Worm (Caenorhabditis elegans) whole organism, L4 larva: ENCODE results near the gene ceh-43.

ENCODE experiments used
- D1046.2 ChIP-seq: fragments of 200-800 bp; sonication (Bioruptor generic); IDR thresholded peaks from 2 replicates; pipeline ENCODE4 v1.3.6; 2022; ENCODE audit warnings: missing genetic modification characterization, missing compliant biosample characterization
- F26F4.8 ChIP-seq: fragments of 200-800 bp; sonication (Bioruptor generic); conservative IDR thresholded peaks from 2 replicates; pipeline ENCODE4 v1.3.6; 2022; ENCODE audit warnings: missing genetic modification characterization, missing compliant biosample characterization
- F44E2.7 ChIP-seq: fragments of 200-800 bp; sonication (Bioruptor generic); IDR thresholded peaks from 2 replicates; pipeline ENCODE4 v2.1.2; 2022; ENCODE audit warnings: missing genetic modification characterization, missing compliant biosample characterization
- F49E8.2 ChIP-seq: sonication (generic microtip); optimal IDR thresholded peaks from 2 replicates; lab custom pipeline; 2016; ENCODE audit warnings: missing compliant biosample characterization, mild to moderate bottlenecking, missing genetic modification characterization, borderline replicate concordance
- Y105C5A.15 ChIP-seq: fragments of 200-800 bp; sonication (Bioruptor generic); IDR thresholded peaks from 2 replicates; pipeline ENCODE4 v1.3.6; 2022; ENCODE audit warnings: missing genetic modification characterization, missing compliant biosample characterization
- Y48G9A.11 ChIP-seq: fragments of 200-800 bp; sonication (Bioruptor generic); IDR thresholded peaks from 2 replicates; pipeline ENCODE4 v1.3.6; 2022; ENCODE audit warnings: missing genetic modification reagents, missing genetic modification characterization, missing compliant biosample characterization
- aha-1 ChIP-seq: fragments of 150-350 bp; peaks from one replicate; lab custom pipeline; 2014; ENCODE audit warnings: missing biosample characterization, missing genetic modification characterization
- arid-1 ChIP-seq: fragments of 200-800 bp; sonication (Bioruptor generic); conservative IDR thresholded peaks from 2 replicates; pipeline ENCODE4 v1.3.6; 2022; ENCODE audit warnings: missing genetic modification reagents, missing genetic modification characterization, missing compliant biosample characterization
- ceh-20 ChIP-seq: fragments of 200-800 bp; sonication (Bioruptor generic); IDR thresholded peaks from 2 replicates; pipeline ENCODE4 v1.3.6; 2022; ENCODE audit warnings: missing genetic modification reagents, missing genetic modification characterization, missing compliant biosample characterization
- ceh-28 ChIP-seq: fragments of 150-350 bp; optimal IDR thresholded peaks from 2 replicates; lab custom pipeline; 2014; ENCODE audit warnings: missing biosample characterization, missing genetic modification reagents, missing genetic modification characterization
- ceh-44 ChIP-seq: fragments of 200-800 bp; sonication (Bioruptor generic); IDR thresholded peaks from 2 replicates; pipeline ENCODE4 v1.3.6; 2022; ENCODE audit warnings: missing genetic modification reagents, missing genetic modification characterization, missing compliant biosample characterization
- ceh-62 ChIP-seq: sonication (generic microtip); optimal IDR thresholded peaks from 2 replicates; lab custom pipeline; 2017; ENCODE audit warnings: missing biosample characterization, missing genetic modification characterization
- ctbp-1 ChIP-seq: fragments of 200-800 bp; sonication (Bioruptor generic); IDR thresholded peaks from 2 replicates; pipeline ENCODE4 v1.3.6; 2022; ENCODE audit warnings: missing genetic modification reagents, missing genetic modification characterization, missing compliant biosample characterization
- daf-12 ChIP-seq: fragments of 150-350 bp; optimal IDR thresholded peaks from 2 replicates; lab custom pipeline; 2014; ENCODE audit warnings: missing biosample characterization, missing genetic modification reagents, missing genetic modification characterization
- daf-19 ChIP-seq: fragments of 200-800 bp; sonication (Bioruptor generic); conservative IDR thresholded peaks from 2 replicates; pipeline ENCODE4 v1.3.6; 2022; ENCODE audit warnings: missing genetic modification characterization, missing compliant biosample characterization
- daf-8 ChIP-seq: fragments of 200-800 bp; sonication (Bioruptor generic); IDR thresholded peaks from 2 replicates; pipeline ENCODE4 v1.3.6; 2022; ENCODE audit warnings: missing genetic modification characterization, missing compliant biosample characterization
- dmd-8 ChIP-seq: fragments of 200-800 bp; sonication (Bioruptor generic); IDR thresholded peaks from 2 replicates; pipeline ENCODE4 v1.3.6; 2022; ENCODE audit warnings: missing genetic modification characterization, missing compliant biosample characterization
- dmd-9 ChIP-seq: fragments of 200-800 bp; sonication (Bioruptor generic); IDR thresholded peaks from 2 replicates; pipeline ENCODE4 v1.3.6; 2022; ENCODE audit warnings: missing genetic modification reagents, missing genetic modification characterization, missing compliant biosample characterization
- dpl-1 ChIP-seq: fragments of 150-350 bp; optimal IDR thresholded peaks from 2 replicates; lab custom pipeline; 2014; ENCODE audit warnings: missing biosample characterization, missing genetic modification reagents, missing genetic modification characterization
- egl-27 ChIP-seq: sonication (generic microtip); optimal IDR thresholded peaks from 3 replicates; lab custom pipeline; 2017; ENCODE audit warnings: missing biosample characterization, missing genetic modification reagents, missing genetic modification characterization
- hlh-11 ChIP-seq: fragments of 200-800 bp; sonication (Bioruptor generic); optimal IDR thresholded peaks from 2 replicates; lab custom pipeline; 2018; ENCODE audit warnings: mild to moderate bottlenecking, missing genetic modification characterization, missing compliant biosample characterization
- hmg-1.1 ChIP-seq: fragments of 200-800 bp; sonication (Bioruptor generic); IDR thresholded peaks from 2 replicates; pipeline ENCODE4 v1.3.6; 2022; ENCODE audit warnings: missing genetic modification reagents, missing genetic modification characterization, missing compliant biosample characterization
- lim-7 ChIP-seq: fragments of 200-800 bp; sonication (Bioruptor generic); IDR thresholded peaks from 2 replicates; pipeline ENCODE4 v1.3.6; 2022; ENCODE audit warnings: missing genetic modification characterization, missing compliant biosample characterization
- lin-15B ChIP-seq: fragments of 150-350 bp; sonication (generic microtip); optimal IDR thresholded peaks from 3 replicates; lab custom pipeline; 2014; ENCODE audit warnings: missing biosample characterization, missing genetic modification characterization
- lir-3 ChIP-seq: sonication (generic microtip); optimal IDR thresholded peaks from 2 replicates; lab custom pipeline; 2016; ENCODE audit warnings: mild to moderate bottlenecking, missing genetic modification characterization, missing compliant biosample characterization
- lsy-2 ChIP-seq, 2 experiments: fragments of 150-350 bp in 1 of 2; sonication (generic microtip) in 1 of 2; optimal IDR thresholded peaks; 2 replicates each; lab custom pipeline; 2014 to 2017; ENCODE audit warnings: missing biosample characterization in 2 of 2, missing genetic modification characterization in 2 of 2
- madf-5 ChIP-seq, 2 experiments: fragments of 200-800 bp; sonication (Bioruptor generic); IDR thresholded peaks; 2 replicates each; pipeline ENCODE4 v1.3.6; 2022; ENCODE audit warnings: missing compliant biosample characterization in 2 of 2, missing genetic modification characterization in 2 of 2
- madf-9 ChIP-seq: fragments of 200-800 bp; sonication (Bioruptor generic); conservative IDR thresholded peaks from 2 replicates; pipeline ENCODE4 v1.3.6; 2022; ENCODE audit warnings: missing genetic modification reagents, missing genetic modification characterization, missing compliant biosample characterization
- mes-2 ChIP-seq: sonication (generic microtip); optimal IDR thresholded peaks from 2 replicates; lab custom pipeline; 2016; ENCODE audit warnings: missing genotype, mild to moderate bottlenecking, missing genetic modification characterization, missing compliant biosample characterization; ENCODE audit not compliant: poor library complexity, severe bottlenecking
- nhr-10 ChIP-seq: fragments of 150-350 bp; optimal IDR thresholded peaks from 2 replicates; lab custom pipeline; 2014; ENCODE audit warnings: missing biosample characterization, missing genetic modification characterization
- nhr-102 ChIP-seq: sonication (generic microtip); optimal IDR thresholded peaks from 2 replicates; lab custom pipeline; 2016; ENCODE audit warnings: mild to moderate bottlenecking, missing genetic modification characterization, moderate library complexity, missing compliant biosample characterization
- nhr-11 ChIP-seq: fragments of 150-350 bp; optimal IDR thresholded peaks from 2 replicates; lab custom pipeline; 2014; ENCODE audit warnings: missing biosample characterization, missing genetic modification characterization
- nhr-111 ChIP-seq: fragments of 200-800 bp; sonication (Bioruptor generic); optimal IDR thresholded peaks from 2 replicates; lab custom pipeline; 2018; ENCODE audit warnings: mild to moderate bottlenecking, missing genetic modification characterization, missing compliant biosample characterization
- nhr-237 ChIP-seq: sonication (generic microtip); optimal IDR thresholded peaks from 2 replicates; lab custom pipeline; 2017; ENCODE audit warnings: missing biosample characterization, missing genetic modification characterization
- nhr-25 ChIP-seq: sonication (generic microtip); optimal IDR thresholded peaks from 2 replicates; lab custom pipeline; 2017; ENCODE audit warnings: missing genetic modification characterization, mild to moderate bottlenecking, missing compliant biosample characterization, antibody characterized with exemption, moderate library complexity, borderline replicate concordance; ENCODE audit not compliant: insufficient read depth
- nhr-77 ChIP-seq: fragments of 150-350 bp; optimal IDR thresholded peaks from 2 replicates; lab custom pipeline; 2014; ENCODE audit warnings: missing biosample characterization, missing genetic modification characterization
- pqm-1 ChIP-seq: sonication (generic microtip); optimal IDR thresholded peaks from 2 replicates; lab custom pipeline; 2017; ENCODE audit warnings: missing biosample characterization, missing genetic modification characterization
- sdz-12 ChIP-seq: fragments of 200-800 bp; sonication (Bioruptor generic); optimal IDR thresholded peaks from 2 replicates; lab custom pipeline; 2018; ENCODE audit warnings: mild to moderate bottlenecking, missing genetic modification characterization, missing compliant biosample characterization
- skn-1 ChIP-seq: fragments of 150-350 bp; optimal IDR thresholded peaks from 2 replicates; lab custom pipeline; 2014; ENCODE audit warnings: missing biosample characterization, missing genetic modification characterization
- snpc-4 ChIP-seq: fragments of 150-350 bp; optimal IDR thresholded peaks from 2 replicates; lab custom pipeline; 2014; ENCODE audit warnings: missing biosample characterization, missing genetic modification characterization
- unc-130 ChIP-seq: sonication (generic microtip); optimal IDR thresholded peaks from 2 replicates; lab custom pipeline; 2016; ENCODE audit warnings: missing genetic modification reagents, missing genetic modification characterization, missing compliant biosample characterization
- unc-62 ChIP-seq, 3 experiments: fragments of 150-350 bp in 1 of 3; sonication (generic microtip); optimal IDR thresholded peaks in 2 of 3; peaks in 1 of 3; 1 replicate in 1 of 3; 2 replicates in 2 of 3; lab custom pipeline; 2014 to 2017; ENCODE audit warnings: missing biosample characterization in 3 of 3, missing genetic modification characterization in 3 of 3, missing genetic modification reagents in 3 of 3, missing genotype in 1 of 3
- vab-7 ChIP-seq: fragments of 200-800 bp; sonication (Bioruptor generic); IDR thresholded peaks from 2 replicates; pipeline ENCODE4 v1.3.6; 2022; ENCODE audit warnings: missing genetic modification reagents, missing genetic modification characterization, missing compliant biosample characterization
- zag-1 ChIP-seq: fragments of 150-350 bp; optimal IDR thresholded peaks from 2 replicates; lab custom pipeline; 2014; ENCODE audit warnings: missing biosample characterization, missing genetic modification characterization
- zfp-3 ChIP-seq: fragments of 200-800 bp; sonication (Bioruptor generic); conservative IDR thresholded peaks from 2 replicates; pipeline ENCODE4 v1.3.6; 2022; ENCODE audit warnings: missing genetic modification reagents, missing genetic modification characterization, missing compliant biosample characterization
- zip-11 ChIP-seq: fragments of 200-800 bp; sonication (Bioruptor generic); IDR thresholded peaks from 2 replicates; pipeline ENCODE4 v1.3.6; 2022; ENCODE audit warnings: missing genetic modification characterization, missing compliant biosample characterization
- ztf-7 ChIP-seq: fragments of 150-350 bp; optimal IDR thresholded peaks from 2 replicates; lab custom pipeline; 2014; ENCODE audit warnings: missing biosample characterization, missing genetic modification characterization

The ceh-43 gene

DNA sequence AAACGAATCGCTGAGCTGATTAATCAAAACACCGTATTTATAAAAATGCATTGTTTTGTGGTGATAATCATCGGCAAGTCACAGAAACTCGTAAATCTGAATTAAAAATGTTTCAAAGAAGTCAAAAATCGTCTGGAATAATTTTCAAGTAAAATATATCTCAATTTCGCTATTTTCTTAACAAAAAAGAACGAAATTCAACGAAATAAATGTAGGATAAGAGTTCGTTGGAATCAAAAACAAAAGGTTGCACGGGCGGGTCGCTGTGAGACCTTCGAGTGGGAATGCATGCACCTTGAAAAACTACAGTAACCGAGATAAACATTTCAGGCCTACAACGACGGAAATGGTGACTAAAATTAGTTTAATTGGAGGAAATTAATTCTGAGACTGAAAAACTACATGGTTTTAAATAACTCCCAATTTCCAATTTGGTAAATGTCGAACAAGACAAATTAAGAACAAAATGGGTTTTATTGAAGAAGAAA is 15.4 kb downstream of the ceh-43 start, which contains the start of gene C28A5.1:
C28A5.1 (minus strand) TSS at position 51 of the 488 bp plus-strand sequence.
- no peak for TF ChIP-seq F44E2.7 (GFP tag; lab: Robert Waterston, UW)
- no peak for TF ChIP-seq lin-15B (tag; lab: Kevin White, UChicago)
- peak; percentile 70 for TF ChIP-seq aha-1 (tag; lab: Kevin White, UChicago)
- no peak for TF ChIP-seq vab-7
- peak; percentile 23 for TF ChIP-seq mes-2 (tag; lab: Kevin White, UChicago)
- TF ChIP-seq daf-19 (GFP tag; lab: Robert Waterston, UW) = 0 out of 2 replicates have a peak, but pooled peaks have one; percentile 10
- TF ChIP-seq nhr-25 (tag; lab: Kevin White, UChicago) = no peak
- TF ChIP-seq dmd-9 (GFP tag; lab: Robert Waterston, UW) = 0 out of 2 replicates have a peak, but pooled peaks have one; percentile 6
- TF ChIP-seq ceh-28 (tag; lab: Kevin White, UChicago) = no peak
- TF ChIP-seq F49E8.2 = peak; percentile 30
- TF ChIP-seq nhr-10 (tag; lab: Kevin White, UChicago) = no peak
- TF ChIP-seq daf-8 (GFP tag; lab: Robert Waterston, UW) = no peak
- TF ChIP-seq zag-1 = no peak
- peak; percentile 79 for TF ChIP-seq unc-130 (GFP tag; lab: Kevin White, UChicago)
- no peak for TF ChIP-seq ceh-44 (GFP tag; lab: Robert Waterston, UW)
- no peak for TF ChIP-seq lsy-2 (tag; optimal IDR thresholded peaks at IDR 0.05; lab: Kevin White, UChicago)
- peak; percentile 46; the same call in 1 of the 2 replicates for TF ChIP-seq Y48G9A.11 (GFP tag; lab: Robert Waterston, UW)
- no peak for TF ChIP-seq madf-9 (GFP tag; lab: Robert Waterston, UW)
- no peak for TF ChIP-seq skn-1

DNA sequence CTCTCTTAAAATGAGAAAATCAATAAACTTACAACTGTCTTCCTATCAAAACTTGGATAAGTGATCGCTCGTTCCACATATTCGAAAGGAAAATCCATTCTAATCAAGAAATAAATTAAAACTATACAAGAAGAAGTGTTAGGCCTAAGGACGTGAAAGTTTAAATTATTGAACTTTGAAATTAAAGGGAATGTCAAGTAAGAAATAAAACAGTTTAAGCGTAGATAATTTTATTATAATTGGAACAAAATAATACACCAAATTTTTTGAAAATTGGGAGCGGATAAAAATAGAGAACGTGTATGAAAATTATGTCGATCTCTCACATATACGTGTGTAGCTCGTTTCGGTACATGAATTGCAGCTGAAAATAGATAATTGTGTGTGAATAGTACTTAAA is 20.3 kb downstream of the ceh-43 start, which contains the start of gene C28A5.6:
C28A5.6 (minus strand) TSS at position 101 of the 400 bp plus-strand sequence.
- no peak for TF ChIP-seq Y48G9A.11 (GFP tag; lab: Robert Waterston, UW)
- TF ChIP-seq lin-15B (tag; lab: Kevin White, UChicago) = no peak
- no peak for TF ChIP-seq hlh-11
- TF ChIP-seq ceh-44 (GFP tag; lab: Robert Waterston, UW) = no peak
- no peak for TF ChIP-seq unc-62 (GFP tag; optimal IDR thresholded peaks at IDR 0.05 in 1 of 2; lab: Kevin White, UChicago)
- TF ChIP-seq unc-62 (tag; optimal IDR thresholded peaks at IDR 0.05; lab: Kevin White, UChicago) = no peak
- no peak for TF ChIP-seq sdz-12
- TF ChIP-seq zfp-3 (GFP tag; lab: Robert Waterston, UW) = no peak
- no peak for TF ChIP-seq ctbp-1 (GFP tag; lab: Robert Waterston, UW)
- no peak for TF ChIP-seq daf-12 (tag; lab: Kevin White, UChicago)
- TF ChIP-seq nhr-111 = no peak
- no peak for TF ChIP-seq nhr-11 (tag; lab: Kevin White, UChicago)
- no peak for TF ChIP-seq snpc-4 (tag; lab: Kevin White, UChicago)
- TF ChIP-seq egl-27 (tag; lab: Kevin White, UChicago) = no peak
- TF ChIP-seq pqm-1 (tag; lab: Kevin White, UChicago) = no peak
- no peak for TF ChIP-seq nhr-237 (tag; lab: Kevin White, UChicago)

ce11 chrIII:4428797-4429196 is 20.9 kb downstream of the ceh-43 start:
- 0 out of 4 replicates have a peak, but pooled peaks of 1 of the 2 experiments have one; percentile 51 for TF ChIP-seq madf-5 (GFP tag; IDR thresholded peaks at IDR 0.05; lab: Robert Waterston, UW)
- TF ChIP-seq hmg-1.1 (GFP tag; lab: Robert Waterston, UW) = no peak; the same call in 1 of the 2 replicates
- no peak for TF ChIP-seq ceh-44 (GFP tag; lab: Robert Waterston, UW)
- no peak for TF ChIP-seq dpl-1
- no peak for TF ChIP-seq ceh-20
- TF ChIP-seq lir-3 (tag; lab: Kevin White, UChicago) = no peak
- no peak for TF ChIP-seq daf-12 (tag; lab: Kevin White, UChicago)
- no peak for TF ChIP-seq ztf-7
- TF ChIP-seq nhr-102 (tag; lab: Kevin White, UChicago) = no peak
- peak; percentile 63 for TF ChIP-seq aha-1 (tag; lab: Kevin White, UChicago)
- TF ChIP-seq nhr-77 (tag; lab: Kevin White, UChicago) = no peak
- TF ChIP-seq dmd-8 = peak; percentile 74; the same call in 1 of the 2 replicates
- TF ChIP-seq F26F4.8 (GFP tag; lab: Robert Waterston, UW) = peak; percentile 60; the same call in 1 of the 2 replicates
- peak; percentile 86 for TF ChIP-seq daf-19 (GFP tag; lab: Robert Waterston, UW)
- TF ChIP-seq zip-11 = no peak
- no peak for TF ChIP-seq ceh-62 (tag; lab: Kevin White, UChicago)
- no peak for TF ChIP-seq pqm-1 (tag; lab: Kevin White, UChicago)
- TF ChIP-seq arid-1 = peak; percentile 80
- TF ChIP-seq nhr-11 (tag; lab: Kevin White, UChicago) = no peak
- 0 out of 2 replicates have a peak, but pooled peaks have one; percentile 13 for TF ChIP-seq Y105C5A.15
- peak; percentile 79 for TF ChIP-seq lim-7 (GFP tag; lab: Robert Waterston, UW)
- 0 out of 2 replicates have a peak, but pooled peaks have one; percentile 58 for TF ChIP-seq D1046.2 (GFP tag; lab: Robert Waterston, UW)
